Worm (Caenorhabditis elegans): ENCODE results near the gene srx-86.

- TF ChIP-seq tbx-11 (GFP tag; IDR thresholded peaks at IDR 0.05) (no peak), pes-1 (GFP tag; IDR thresholded peaks at IDR 0.05) (no peak), flt-1 (GFP tag; IDR thresholded peaks at IDR 0.05) (no peak), B0310.2 (tag; optimal IDR thresholded peaks at IDR 0.05) (no peak), ets-7 (tag; optimal IDR thresholded peaks at IDR 0.05) (no peak)
These were observed 33.2 kb upstream of the srx-86 start for ce11 chrV:11529541-11529940.
